Fruit fly (Drosophila melanogaster) whole organism, prepupa: ENCODE results near the gene Ca-beta.

Experiments
- Blimp-1 ChIP-seq: fragments of 200-800 bp; sonication (Bioruptor generic); optimal IDR thresholded peaks from 3 replicates; lab custom pipeline; 2017; ENCODE audit warnings: missing biosample characterization, missing genetic modification characterization, mild to moderate bottlenecking, moderate library complexity, missing genetic modification reagents
- CG10669 ChIP-seq: fragments of 200-800 bp; sonication (Bioruptor generic); optimal IDR thresholded peaks from 3 replicates; lab custom pipeline; 2018; ENCODE audit warnings: missing biosample characterization, mild to moderate bottlenecking, missing genetic modification characterization, moderate library complexity
- CG11294 ChIP-seq: fragments of 200-800 bp; sonication (Bioruptor generic); IDR thresholded peaks from 2 replicates; pipeline ENCODE4 v1.3.6; 2022; ENCODE audit warnings: missing biosample characterization, missing genetic modification characterization
- CG11902 ChIP-seq: fragments of 200-800 bp; sonication (Bioruptor generic); optimal IDR thresholded peaks from 3 replicates; lab custom pipeline; 2016; ENCODE audit warnings: missing biosample characterization, missing genetic modification characterization
- CG15336 ChIP-seq: fragments of 200-800 bp; sonication (Bioruptor generic); IDR thresholded peaks from 2 replicates; pipeline ENCODE4 v1.3.6; 2022; ENCODE audit warnings: missing biosample characterization, missing genetic modification characterization
- CG1621 ChIP-seq: fragments of 200-800 bp; sonication (Bioruptor generic); optimal IDR thresholded peaks from 3 replicates; lab custom pipeline; 2018; ENCODE audit warnings: missing biosample characterization, mild to moderate bottlenecking, missing genetic modification characterization
- CG16779 ChIP-seq: fragments of 200-800 bp; sonication (Bioruptor generic); optimal IDR thresholded peaks from 3 replicates; lab custom pipeline; 2017; ENCODE audit warnings: missing biosample characterization, mild to moderate bottlenecking, missing genetic modification characterization
- CG3032 ChIP-seq: fragments of 200-800 bp; optimal IDR thresholded peaks from 2 replicates; lab custom pipeline; 2019; ENCODE audit warnings: missing biosample characterization, mild to moderate bottlenecking, missing genetic modification characterization, moderate library complexity
- CG34406 ChIP-seq: fragments of 200-800 bp; sonication (Bioruptor generic); optimal IDR thresholded peaks from 3 replicates; lab custom pipeline; 2016; ENCODE audit warnings: missing biosample characterization, missing genetic modification characterization
- CG3919 ChIP-seq: fragments of 200-800 bp; sonication (Bioruptor generic); optimal IDR thresholded peaks from 3 replicates; lab custom pipeline; 2016; ENCODE audit warnings: missing biosample characterization, missing genetic modification characterization
- CG6276 ChIP-seq: fragments of 200-800 bp; sonication (Bioruptor generic); optimal IDR thresholded peaks from 2 replicates; lab custom pipeline; 2017; ENCODE audit warnings: missing biosample characterization, mild to moderate bottlenecking, missing genetic modification characterization
- CG6808 ChIP-seq: fragments of 200-800 bp; sonication (Bioruptor generic); optimal IDR thresholded peaks from 3 replicates; lab custom pipeline; 2017; ENCODE audit warnings: missing biosample characterization, missing genetic modification characterization, mild to moderate bottlenecking, moderate library complexity, missing genetic modification reagents
- CG6854 ChIP-seq: fragments of 200-800 bp; sonication (Bioruptor generic); optimal IDR thresholded peaks from 2 replicates; lab custom pipeline; 2017; ENCODE audit warnings: missing biosample characterization, mild to moderate bottlenecking, missing genetic modification characterization
- CG8119 ChIP-seq: fragments of 200-800 bp; sonication (Bioruptor generic); IDR thresholded peaks from 3 replicates; pipeline ENCODE4 v1.3.6; 2022; ENCODE audit warnings: missing biosample characterization, missing genetic modification characterization
- CG8632 ChIP-seq: fragments of 200-800 bp; sonication (Bioruptor generic); optimal IDR thresholded peaks from 3 replicates; lab custom pipeline; 2016; ENCODE audit warnings: missing biosample characterization, missing genetic modification characterization
- CG9139 ChIP-seq: fragments of 200-800 bp; sonication (Bioruptor generic); optimal IDR thresholded peaks from 3 replicates; lab custom pipeline; 2017; ENCODE audit warnings: missing biosample characterization, mild to moderate bottlenecking, missing genetic modification characterization
- Eip75B ChIP-seq: fragments of 200-800 bp; sonication (Bioruptor generic); optimal IDR thresholded peaks from 3 replicates; lab custom pipeline; 2016; ENCODE audit warnings: missing biosample characterization, missing genetic modification characterization
- Eip78C ChIP-seq: fragments of 200-800 bp; sonication (Bioruptor generic); peaks from one replicate; lab custom pipeline; 2016; ENCODE audit warnings: missing biosample characterization, missing genetic modification characterization
- Ets96B ChIP-seq: fragments of 200-800 bp; optimal IDR thresholded peaks from 2 replicates; lab custom pipeline; 2019; ENCODE audit warnings: missing biosample characterization, mild to moderate bottlenecking, missing genetic modification characterization, moderate library complexity
- Gug ChIP-seq: fragments of 200-800 bp; sonication (Bioruptor generic); IDR thresholded peaks from 2 replicates; pipeline ENCODE4 v1.3.6; 2022; ENCODE audit warnings: missing biosample characterization, missing genetic modification characterization
- Hr38 ChIP-seq: sonication (Bioruptor generic); optimal IDR thresholded peaks from 2 replicates; lab custom pipeline; 2016; ENCODE audit warnings: missing biosample characterization, missing genetic modification characterization
- Hr4 ChIP-seq: fragments of 200-800 bp; sonication (Bioruptor generic); optimal IDR thresholded peaks from 3 replicates; lab custom pipeline; 2016; ENCODE audit warnings: missing biosample characterization, missing genetic modification characterization
- Lpt ChIP-seq: fragments of 200-800 bp; sonication (Bioruptor generic); optimal IDR thresholded peaks from 3 replicates; lab custom pipeline; 2016; ENCODE audit warnings: missing biosample characterization, missing genetic modification characterization
- Met ChIP-seq: fragments of 200-800 bp; sonication (Bioruptor generic); optimal IDR thresholded peaks from 3 replicates; lab custom pipeline; 2016; ENCODE audit warnings: missing biosample characterization, missing genetic modification characterization
- Smox ChIP-seq: fragments of 200-800 bp; sonication (Bioruptor generic); optimal IDR thresholded peaks from 3 replicates; lab custom pipeline; 2016; ENCODE audit warnings: missing biosample characterization, missing genetic modification characterization
- Sox102F ChIP-seq: fragments of 200-800 bp; sonication (Bioruptor generic); optimal IDR thresholded peaks from 2 replicates; lab custom pipeline; 2016; ENCODE audit warnings: missing biosample characterization, mild to moderate bottlenecking, missing genetic modification characterization
- Sox14 ChIP-seq: fragments of 200-800 bp; sonication (Bioruptor generic); optimal IDR thresholded peaks from 3 replicates; lab custom pipeline; 2016; ENCODE audit warnings: missing biosample characterization, missing genetic modification characterization
- achi ChIP-seq: fragments of 200-800 bp; sonication (Bioruptor generic); optimal IDR thresholded peaks from 3 replicates; lab custom pipeline; 2016; ENCODE audit warnings: missing biosample characterization, missing genetic modification characterization
- acj6 ChIP-seq: fragments of 200-800 bp; sonication (Bioruptor generic); optimal IDR thresholded peaks from 3 replicates; lab custom pipeline; 2016; ENCODE audit warnings: missing biosample characterization, missing genetic modification characterization
- cyc ChIP-seq: fragments of 200-800 bp; sonication (Bioruptor generic); optimal IDR thresholded peaks from 3 replicates; lab custom pipeline; 2016; ENCODE audit warnings: missing biosample characterization, missing genetic modification characterization
- dsx ChIP-seq: fragments of 200-800 bp; optimal IDR thresholded peaks from 3 replicates; lab custom pipeline; 2019; ENCODE audit warnings: missing biosample characterization, mild to moderate bottlenecking, missing genetic modification characterization, moderate library complexity; ENCODE audit not compliant: poor library complexity, severe bottlenecking
- eg ChIP-seq: fragments of 200-800 bp; sonication (Bioruptor generic); IDR thresholded peaks from 3 replicates; pipeline ENCODE4 v1.3.6; 2022; ENCODE audit warnings: missing biosample characterization, missing genetic modification characterization
- esn ChIP-seq: fragments of 200-800 bp; sonication (Bioruptor generic); optimal IDR thresholded peaks from 2 replicates; lab custom pipeline; 2016; ENCODE audit warnings: missing biosample characterization, mild to moderate bottlenecking, missing genetic modification characterization, moderate library complexity
- fd59A ChIP-seq: fragments of 200-800 bp; sonication (Bioruptor generic); optimal IDR thresholded peaks from 2 replicates; lab custom pipeline; 2017; ENCODE audit warnings: missing biosample characterization, mild to moderate bottlenecking, missing genetic modification characterization, missing genetic modification reagents
- fkh ChIP-seq: fragments of 200-800 bp; sonication (Bioruptor generic); optimal IDR thresholded peaks from 3 replicates; lab custom pipeline; 2017; ENCODE audit warnings: missing biosample characterization, mild to moderate bottlenecking, missing genetic modification characterization, moderate library complexity
- net ChIP-seq: fragments of 200-800 bp; sonication (Bioruptor generic); optimal IDR thresholded peaks from 3 replicates; lab custom pipeline; 2016; ENCODE audit warnings: missing biosample characterization, missing genetic modification characterization
- pdm3 ChIP-seq: fragments of 200-800 bp; sonication (Bioruptor generic); optimal IDR thresholded peaks from 3 replicates; lab custom pipeline; 2016; ENCODE audit warnings: missing biosample characterization, missing genetic modification characterization
- salr ChIP-seq, 2 experiments: fragments of 200-800 bp; sonication (Bioruptor generic); optimal IDR thresholded peaks; 3 replicates each; lab custom pipeline; 2016 to 2018; ENCODE audit warnings: missing biosample characterization in 2 of 2, missing genetic modification characterization in 2 of 2, mild to moderate bottlenecking in 1 of 2
- ss ChIP-seq, 2 experiments: fragments of 200-800 bp; sonication (Bioruptor generic); optimal IDR thresholded peaks; 2 replicates in 1 of 2; 3 replicates in 1 of 2; lab custom pipeline; 2017 to 2018; ENCODE audit warnings: mild to moderate bottlenecking in 2 of 2, missing biosample characterization in 2 of 2, missing genetic modification characterization in 2 of 2, moderate library complexity in 1 of 2
- svp ChIP-seq: fragments of 200-800 bp; sonication (Bioruptor generic); peaks from one replicate; lab custom pipeline; 2016; ENCODE audit warnings: missing biosample characterization, missing genetic modification characterization
- vri ChIP-seq: fragments of 200-800 bp; sonication (Bioruptor generic); optimal IDR thresholded peaks from 3 replicates; lab custom pipeline; 2016; ENCODE audit warnings: missing biosample characterization, mild to moderate bottlenecking, missing genetic modification characterization

Gene Ca-beta

dm6 chr2L:11168684-11169549 lies 34.4 kb downstream of the Ca-beta start:
- TF ChIP-seq svp (GFP tag; lab: Kevin White, UChicago), result peak; percentile 23
- TF ChIP-seq CG16779 (tag; lab: Kevin White, UChicago), result no peak
- TF ChIP-seq achi (GFP tag; lab: Kevin White, UChicago), result peak; percentile 1
- TF ChIP-seq Eip78C (GFP tag; lab: Kevin White, UChicago), result no peak
- TF ChIP-seq eg (GFP tag; lab: Robert Waterston, UW), result 0 out of 3 replicates have a peak, but pooled peaks have one; percentile 9
- TF ChIP-seq, all 60 proteins: peak for 3

dm6 chr2L:11167997-11168396 lies 35.3 kb downstream of the Ca-beta start:
- TF ChIP-seq CG1621 (tag; lab: Kevin White, UChicago) (no peak), Sox102F (GFP tag; lab: Kevin White, UChicago) (no peak), CG11294 (GFP tag; lab: Robert Waterston, UW) (no peak), net (no peak), Lpt (GFP tag; lab: Kevin White, UChicago) (no peak), CG3919 (GFP tag; lab: Kevin White, UChicago) (no peak), dsx (GFP tag; lab: Kevin White, UChicago) (no peak), fd59A (no peak), CG6854 (GFP tag; lab: Kevin White, UChicago) (no peak), eg (GFP tag; lab: Robert Waterston, UW) (no peak), Eip75B (GFP tag; lab: Kevin White, UChicago) (no peak), cyc (GFP tag; lab: Kevin White, UChicago) (no peak), Hr38 (GFP tag; lab: Kevin White, UChicago) (no peak), salr (GFP tag; optimal IDR thresholded peaks at IDR 0.05; lab: Kevin White, UChicago) (no peak), Gug (no peak), CG15336 (GFP tag; lab: Robert Waterston, UW) (no peak)

dm6 chr2L:11155166-11155958 lies 48.0 kb downstream of the Ca-beta start, which contains the start of gene CG6287:
CG6287 (minus strand) TSS chr2L:11155721.
- peak; percentile 96 for TF ChIP-seq Hr4 (GFP tag; lab: Kevin White, UChicago)
- TF ChIP-seq fd59A, result peak; percentile 79
- TF ChIP-seq CG1621 (tag; lab: Kevin White, UChicago), result peak; percentile 84
- TF ChIP-seq net, result peak; percentile 92
- TF ChIP-seq Ets96B (tag; lab: Kevin White, UChicago), result peak; percentile 91
- peak; percentile 83 for TF ChIP-seq dsx (GFP tag; lab: Kevin White, UChicago)
- TF ChIP-seq CG6808, result peak; percentile 86
- TF ChIP-seq Sox102F (GFP tag; lab: Kevin White, UChicago), result peak; percentile 89
- TF ChIP-seq CG11294 (GFP tag; lab: Robert Waterston, UW), result peak; percentile 96
- TF ChIP-seq pdm3 (GFP tag; lab: Kevin White, UChicago), result peak; percentile 97
- TF ChIP-seq Blimp-1 (GFP tag; lab: Kevin White, UChicago), result peak; percentile 79
- TF ChIP-seq salr (GFP tag; optimal IDR thresholded peaks at IDR 0.05; lab: Kevin White, UChicago), result peak; percentile 69 to 92
- peak; percentile 94 for TF ChIP-seq CG11902 (GFP tag; lab: Kevin White, UChicago)
- peak; percentile 98 for TF ChIP-seq svp (GFP tag; lab: Kevin White, UChicago)
- peak; percentile 94 for TF ChIP-seq Sox14 (GFP tag; lab: Kevin White, UChicago)
- peak; percentile 83 to 86 for TF ChIP-seq ss (GFP tag; optimal IDR thresholded peaks at IDR 0.05; lab: Kevin White, UChicago)
- TF ChIP-seq Eip78C (GFP tag; lab: Kevin White, UChicago), result peak; percentile 99
- peak; percentile 93 for TF ChIP-seq CG3032 (tag; lab: Kevin White, UChicago)
- peak; percentile 63 for TF ChIP-seq CG9139
- peak; percentile 73 for TF ChIP-seq CG16779 (tag; lab: Kevin White, UChicago)
- TF ChIP-seq fkh (GFP tag; lab: Kevin White, UChicago), result no peak
- TF ChIP-seq vri (GFP tag; lab: Kevin White, UChicago), result peak; percentile 81
- TF ChIP-seq CG34406 (GFP tag; lab: Kevin White, UChicago), result peak; percentile 93
- peak; percentile 97 for TF ChIP-seq esn (GFP tag; lab: Kevin White, UChicago)
- peak; percentile 97 for TF ChIP-seq Met (GFP tag; lab: Kevin White, UChicago)
- peak; percentile 96 for TF ChIP-seq acj6
- TF ChIP-seq CG3919 (GFP tag; lab: Kevin White, UChicago), result peak; percentile 97
- TF ChIP-seq CG8119, result peak; percentile 96
- TF ChIP-seq CG6276, result peak; percentile 93
- peak; percentile 91 for TF ChIP-seq Lpt (GFP tag; lab: Kevin White, UChicago)
- TF ChIP-seq CG10669 (GFP tag; lab: Kevin White, UChicago), result peak; percentile 91
- peak; percentile 95 for TF ChIP-seq achi (GFP tag; lab: Kevin White, UChicago)
- peak; percentile 90 for TF ChIP-seq CG8632 (GFP tag; lab: Kevin White, UChicago)
- peak; percentile 95 for TF ChIP-seq Eip75B (GFP tag; lab: Kevin White, UChicago)
- peak; percentile 95 for TF ChIP-seq Smox (GFP tag; lab: Kevin White, UChicago)
